Worm (Caenorhabditis elegans) whole organism, late embryonic: Measurements from ENCODE around the gene ndua-5.

Experiments
- T23F11.4 ChIP-seq: fragments of 200-800 bp; sonication (Bioruptor generic); optimal IDR thresholded peaks from 2 replicates; lab custom pipeline; 2018; ENCODE audit warnings: mild to moderate bottlenecking, missing genetic modification characterization, missing compliant biosample characterization
- mec-3 ChIP-seq: sonication (generic microtip); optimal IDR thresholded peaks from 2 replicates; lab custom pipeline; 2016; ENCODE audit warnings: borderline replicate concordance, missing genetic modification characterization, missing compliant biosample characterization

ce11 chrIV:9518608-9519007 is 6.1 kb downstream of the ndua-5 start, which contains the start of gene nlp-35:
- no peak for TF ChIP-seq mec-3
- TF ChIP-seq T23F11.4 = no peak
